Fruit fly (Drosophila melanogaster) whole organism, embryonic: ENCODE data around the gene CG14196.

Experiments
- CG10654 ChIP-seq: fragments of 200-800 bp; sonication (Bioruptor generic); optimal IDR thresholded peaks from 2 replicates; lab custom pipeline; 2016; ENCODE audit warnings: missing biosample characterization, missing genetic modification characterization
- CG8478 ChIP-seq: fragments of >200 bp; optimal IDR thresholded peaks from 2 replicates; lab custom pipeline; 2018
- Dp ChIP-seq: fragments of 200-800 bp; sonication (Bioruptor generic); optimal IDR thresholded peaks from 2 replicates; lab custom pipeline; 2018; ENCODE audit warnings: missing biosample characterization, mild to moderate bottlenecking, missing genetic modification characterization, moderate library complexity
- Ets65A ChIP-seq: fragments of 200-800 bp; sonication (Bioruptor generic); peaks from one replicate; lab custom pipeline; 2016; ENCODE audit warnings: missing biosample characterization, missing genetic modification characterization
- Med ChIP-seq: fragments of 200-800 bp; sonication (Bioruptor generic); peaks from one replicate; lab custom pipeline; 2016; ENCODE audit warnings: missing biosample characterization, missing genetic modification characterization, mild to moderate bottlenecking, inconsistent platforms, moderate library complexity
- dmrt99B ChIP-seq: fragments of 200-800 bp; sonication (Bioruptor generic); optimal IDR thresholded peaks from 2 replicates; lab custom pipeline; 2018; ENCODE audit warnings: missing biosample characterization, mild to moderate bottlenecking, missing genetic modification characterization, moderate library complexity
- sisA ChIP-seq: fragments of 200-800 bp; sonication (Bioruptor generic); IDR thresholded peaks from 2 replicates; pipeline ENCODE4 v1.3.6; 2022; ENCODE audit warnings: missing biosample characterization, missing genetic modification characterization

- peak; percentile 39 for TF ChIP-seq Med
- no peak for TF ChIP-seq Dp (GFP tag; lab: Kevin White, UChicago)
- TF ChIP-seq Ets65A (GFP tag; lab: Kevin White, UChicago) = no peak
- TF ChIP-seq dmrt99B (tag; lab: Kevin White, UChicago) = no peak
- TF ChIP-seq sisA = no peak
- TF ChIP-seq CG10654 (GFP tag; lab: Kevin White, UChicago) = no peak
- TF ChIP-seq CG8478 (lab: Kevin White, UChicago) = no peak
Observed at dm6 chrX:19220415-19220814, 21.2 kb downstream of the CG14196 start, which contains the start of gene CG7884.
